Fruit fly (Drosophila melanogaster): ENCODE measurements around the gene Skel.
A peak's percentile ranks its signal among the peaks of the same experiment; 100 is the strongest.

The Skel gene

dm6 chr3R:10708169-10708568 lies 21.4 kb downstream of the Skel start, which contains the start of gene CG31278 (continued):
- TF ChIP-seq CG34422 (GFP tag; IDR thresholded peaks at IDR 0.05) (peak; percentile 33; the same call in 1 of the 3 replicates), sug (tag; optimal IDR thresholded peaks at IDR 0.05) (no peak), CG8765 (GFP tag; IDR thresholded peaks at IDR 0.05) (no peak), dpn (GFP tag; optimal IDR thresholded peaks at IDR 0.05) (no peak), wdn (GFP tag; IDR thresholded peaks at IDR 0.05) (no peak), hb (GFP tag; IDR thresholded peaks at IDR 0.05; ENCODE audit: partially characterized antibody) (peak; percentile 68; the same call in 1 of the 3 replicates), zfh2 (GFP tag; optimal IDR thresholded peaks at IDR 0.05) (no peak), amos (GFP tag; IDR thresholded peaks at IDR 0.05; ENCODE audit: partially characterized antibody) (peak; percentile 84), gsb-n (tag; optimal IDR thresholded peaks at IDR 0.05) (no peak), chinmo (GFP tag; IDR thresholded peaks at IDR 0.05; ENCODE audit: partially characterized antibody) (0 out of 4 replicates have a peak, but pooled peaks have one; percentile 84), aop (GFP tag; IDR thresholded peaks at IDR 0.05) (no peak), H15 (GFP tag; IDR thresholded peaks at IDR 0.05) (no peak), trem (tag; optimal IDR thresholded peaks at IDR 0.05) (peak; percentile 33), CG18599 (GFP tag; optimal IDR thresholded peaks at IDR 0.05) (no peak), danr (GFP tag; IDR thresholded peaks at IDR 0.05) (no peak), CG12659 (GFP tag; optimal IDR thresholded peaks at IDR 0.05) (no peak), Hr3 (GFP tag; optimal IDR thresholded peaks at IDR 0.05) (no peak), CG4730 (GFP tag; IDR thresholded peaks at IDR 0.05) (no peak), Lpt (GFP tag; optimal IDR thresholded peaks at IDR 0.05) (no peak), oc (tag; optimal IDR thresholded peaks at IDR 0.05) (no peak), Dip2 (GFP tag; IDR thresholded peaks at IDR 0.05) (no peak), grn (GFP tag; optimal IDR thresholded peaks at IDR 0.05) (no peak), Opbp (GFP tag; IDR thresholded peaks at IDR 0.05; ENCODE audit: partially characterized antibody) (peak; percentile 79; the same call in 2 of the 3 replicates), CG5953 (GFP tag; IDR thresholded peaks at IDR 0.05) (no peak), HLHmδ (GFP tag; optimal IDR thresholded peaks at IDR 0.05) (no peak), Dll (GFP tag; IDR thresholded peaks at IDR 0.05; ENCODE audit: partially characterized antibody) (peak; percentile 83), CG30403 (GFP tag; optimal IDR thresholded peaks at IDR 0.05) (no peak), hbn (GFP tag; IDR thresholded peaks at IDR 0.05; ENCODE audit: partially characterized antibody) (peak; percentile 74), vnd (GFP tag; IDR thresholded peaks at IDR 0.05; ENCODE audit: partially characterized antibody) (peak; percentile 64; the same call in 2 of the 3 replicates), slp2 (GFP tag; optimal IDR thresholded peaks at IDR 0.05) (no peak), CG14860 (GFP tag; IDR thresholded peaks at IDR 0.05; ENCODE audit: partially characterized antibody) (0 out of 3 replicates have a peak, but pooled peaks have one; percentile 56), CG9797 (GFP tag; optimal IDR thresholded peaks at IDR 0.05) (peak; percentile 75), pzg (GFP tag; optimal IDR thresholded peaks at IDR 0.05) (peak; percentile 79), CG17361 (GFP tag; IDR thresholded peaks at IDR 0.05) (no peak), CG12155 (GFP tag; optimal IDR thresholded peaks at IDR 0.05) (no peak), Sry-δ (GFP tag; optimal IDR thresholded peaks at IDR 0.05) (peak; percentile 92), bbx (GFP tag; IDR thresholded peaks at IDR 0.05; ENCODE audit: partially characterized antibody) (peak; percentile 81), Ets97D (GFP tag; optimal IDR thresholded peaks at IDR 0.05) (peak; percentile 22), CG12942 (GFP tag; optimal IDR thresholded peaks at IDR 0.05) (no peak), CG34224 (GFP tag; IDR thresholded peaks at IDR 0.05; ENCODE audit: partially characterized antibody) (peak; percentile 81), Dbx (GFP tag; IDR thresholded peaks at IDR 0.05) (no peak), CG10654 (GFP tag; optimal IDR thresholded peaks at IDR 0.05) (no peak), stwl (tag; optimal IDR thresholded peaks at IDR 0.05) (peak; percentile 83), Pdp1 (GFP tag; optimal IDR thresholded peaks at IDR 0.05) (peak in 1 of 2 experiments; percentile 91), CG10959 (GFP tag; IDR thresholded peaks at IDR 0.05) (no peak), CG16813 (GFP tag; IDR thresholded peaks at IDR 0.05; ENCODE audit: partially characterized antibody) (peak; percentile 74), zen2 (GFP tag; IDR thresholded peaks at IDR 0.05; ENCODE audit: partially characterized antibody) (peak; percentile 75; the same call in 2 of the 3 replicates), fd64A (GFP tag; optimal IDR thresholded peaks at IDR 0.05) (no peak), MESR4 (GFP tag; optimal IDR thresholded peaks at IDR 0.05) (peak; percentile 35), CG4707 (GFP tag; optimal IDR thresholded peaks at IDR 0.05) (no peak)

Data from whole organism, embryonic.